Fruit fly (Drosophila melanogaster): ENCODE measurements around the gene Pomp.
A peak's percentile ranks its signal among the peaks of the same experiment; 100 is the strongest.

Pomp gene

dm6 chr2L:20770242-20770769 is 17.1 kb upstream of the Pomp start, which contains the start of gene cad (continued):
- TF ChIP-seq CG11456 (GFP tag; IDR thresholded peaks at IDR 0.05) (no peak), cad (GFP tag; optimal IDR thresholded peaks at IDR 0.05) (peak; percentile 94), tx (GFP tag; optimal IDR thresholded peaks at IDR 0.05) (no peak), CG10267 (tag; optimal IDR thresholded peaks at IDR 0.05) (peak; percentile 6), sr (GFP tag; IDR thresholded peaks at IDR 0.05) (peak; percentile 55; the same call in 1 of the 3 replicates), Ravus (GFP tag; IDR thresholded peaks at IDR 0.05) (no peak), trh (GFP tag; optimal IDR thresholded peaks at IDR 0.05) (no peak), CG1832 (GFP tag; optimal IDR thresholded peaks at IDR 0.05) (peak; percentile 98), lov (optimal IDR thresholded peaks at IDR 0.05) (no peak), lov (GFP tag; IDR thresholded peaks at IDR 0.05) (peak; percentile 56; the same call in 1 of the 3 replicates), sqz (GFP tag; optimal IDR thresholded peaks at IDR 0.05) (peak; percentile 94), CG18619 (GFP tag; optimal IDR thresholded peaks at IDR 0.05) (no peak), Spps (tag; optimal IDR thresholded peaks at IDR 0.05) (no peak), CG10543 (GFP tag; optimal IDR thresholded peaks at IDR 0.05) (peak; percentile 57), CG17385 (GFP tag; optimal IDR thresholded peaks at IDR 0.05) (peak; percentile 10), CG2889 (GFP tag; IDR thresholded peaks at IDR 0.05) (no peak), Xrp1 (GFP tag; IDR thresholded peaks at IDR 0.05) (peak; percentile 35; the same call in 1 of the 2 replicates), CG11723 (GFP tag; optimal IDR thresholded peaks at IDR 0.05) (no peak), HLH54F (GFP tag; optimal IDR thresholded peaks at IDR 0.05) (no peak), CG9215 (GFP tag; IDR thresholded peaks at IDR 0.05) (no peak), CG17328 (GFP tag; IDR thresholded peaks at IDR 0.05) (peak; percentile 55; the same call in 1 of the 2 replicates), crol (GFP tag; IDR thresholded peaks at IDR 0.05) (0 out of 2 replicates have a peak, but pooled peaks have one; percentile 39), fd64A (GFP tag; optimal IDR thresholded peaks at IDR 0.05) (peak; percentile 33), CG8944 (GFP tag; optimal IDR thresholded peaks at IDR 0.05) (no peak), CG9437 (GFP tag; optimal IDR thresholded peaks at IDR 0.05) (no peak), Elba2 (GFP tag; optimal IDR thresholded peaks at IDR 0.05) (no peak), CrebB (tag; optimal IDR thresholded peaks at IDR 0.05) (peak; percentile 43), CG4360 (GFP tag; IDR thresholded peaks at IDR 0.05) (peak; percentile 80), CG15479 (GFP tag; optimal IDR thresholded peaks at IDR 0.05) (peak; percentile 30), nmo (GFP tag; optimal IDR thresholded peaks at IDR 0.05) (peak; percentile 55), seq (GFP tag; IDR thresholded peaks at IDR 0.05) (peak; percentile 99), Fer3 (tag; optimal IDR thresholded peaks at IDR 0.05) (peak; percentile 31), abd-A (tag; optimal IDR thresholded peaks at IDR 0.05) (no peak), phol (tag; optimal IDR thresholded peaks at IDR 0.05) (peak; percentile 96), Hey (tag; optimal IDR thresholded peaks at IDR 0.05) (no peak), CG16779 (GFP tag; IDR thresholded peaks at IDR 0.05) (no peak), CG16863 (GFP tag; optimal IDR thresholded peaks at IDR 0.05) (no peak), CG33557 (GFP tag; optimal IDR thresholded peaks at IDR 0.05) (peak; percentile 5), gce (GFP tag; IDR thresholded peaks at IDR 0.05) (no peak), CG32767 (GFP tag; IDR thresholded peaks at IDR 0.05) (no peak), CG7963 (GFP tag; IDR thresholded peaks at IDR 0.05; ENCODE audit: partially characterized antibody) (no peak), tna (GFP tag; IDR thresholded peaks at IDR 0.05; ENCODE audit: partially characterized antibody) (0 out of 2 replicates have a peak, but pooled peaks have one; percentile 27), knrl (GFP tag; IDR thresholded peaks at IDR 0.05; ENCODE audit: partially characterized antibody) (peak; percentile 22; the same call in 1 of the 3 replicates), ewg (GFP tag; optimal IDR thresholded peaks at IDR 0.05) (peak; percentile 6), CG7372 (GFP tag; IDR thresholded peaks at IDR 0.05) (no peak), fu2 (GFP tag; optimal IDR thresholded peaks at IDR 0.05) (no peak), Pdp1 (GFP tag; optimal IDR thresholded peaks at IDR 0.05) (peak in 1 of 2 experiments; percentile 15), hkb (optimal IDR thresholded peaks at IDR 0.05) (no peak), hkb (GFP tag; IDR thresholded peaks at IDR 0.05) (peak; percentile 61; the same call in 1 of the 2 replicates), Atf6 (GFP tag; IDR thresholded peaks at IDR 0.05) (peak; percentile 51; the same call in 1 of the 2 replicates), Bdp1 (GFP tag; optimal IDR thresholded peaks at IDR 0.05) (no peak), CTCF (GFP tag; optimal IDR thresholded peaks at IDR 0.05) (no peak)
